Fruit fly (Drosophila melanogaster) whole organism, pupa: Measurements from ENCODE around the gene CG13775.

Source experiments
- CG14655 ChIP-seq: fragments of 200-800 bp; sonication (Bioruptor generic); optimal IDR thresholded peaks from 3 replicates; lab custom pipeline; 2017; ENCODE audit warnings: mild to moderate bottlenecking, missing biosample characterization, missing genetic modification reagents, missing genetic modification characterization
- CG15710 ChIP-seq: fragments of 200-800 bp; sonication (Bioruptor generic); optimal IDR thresholded peaks from 2 replicates; lab custom pipeline; 2018; ENCODE audit warnings: missing biosample characterization, mild to moderate bottlenecking, missing genetic modification characterization, moderate library complexity
- CG34367 ChIP-seq: fragments of 200-800 bp; sonication (Bioruptor generic); optimal IDR thresholded peaks from 2 replicates; lab custom pipeline; 2018; ENCODE audit warnings: missing biosample characterization, mild to moderate bottlenecking, missing genetic modification characterization
- EcR ChIP-seq: fragments of 200-800 bp; sonication (Bioruptor generic); optimal IDR thresholded peaks from 3 replicates; lab custom pipeline; 2019; ENCODE audit warnings: missing biosample characterization, missing genetic modification characterization, mild to moderate bottlenecking, moderate library complexity, missing genetic modification reagents
- Snoo ChIP-seq: fragments of 200-800 bp; sonication (Bioruptor generic); optimal IDR thresholded peaks from 3 replicates; lab custom pipeline; 2017; ENCODE audit warnings: missing biosample characterization, mild to moderate bottlenecking, missing genetic modification characterization, inconsistent platforms

DNA sequence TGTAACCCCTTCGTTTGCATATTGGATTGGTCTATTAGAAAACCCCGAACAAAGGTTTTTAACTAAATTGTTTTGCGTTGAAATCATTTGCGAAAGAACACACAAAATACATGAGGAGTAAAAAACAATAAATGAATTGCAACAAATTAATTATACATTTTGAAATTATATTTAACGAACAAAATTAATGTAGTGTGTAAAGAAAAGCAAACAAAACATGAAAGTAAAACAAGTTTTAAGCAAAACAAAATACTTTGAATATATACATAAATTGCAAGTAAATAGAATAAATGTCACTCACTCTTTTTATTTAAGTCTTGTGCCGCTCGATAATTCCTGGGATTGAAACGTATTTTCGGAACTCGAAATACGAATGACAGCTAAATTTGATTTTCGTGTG lies 24.9 kb downstream of the CG13775 start, which contains the start of gene CG43232:
- TF ChIP-seq Snoo (tag; lab: Kevin White, UChicago) (no peak), CG14655 (no peak), CG15710 (tag; lab: Kevin White, UChicago) (no peak), CG34367 (tag; lab: Kevin White, UChicago) (no peak), EcR (GFP tag; lab: Kevin White, UChicago) (no peak)
